Worm (Caenorhabditis elegans): ENCODE results near the gene ccf-1.

- no peak for TF ChIP-seq ama-1 (optimal IDR thresholded peaks at IDR 0.05)
- no peak for TF ChIP-seq snpc-4 (tag; optimal IDR thresholded peaks at IDR 0.05)
- TF ChIP-seq skn-1 (tag; optimal IDR thresholded peaks at IDR 0.05) = no peak
- TF ChIP-seq nhr-11 (tag; optimal IDR thresholded peaks at IDR 0.05) = no peak
- TF ChIP-seq ZK546.5 (tag; optimal IDR thresholded peaks at IDR 0.05) = no peak
- TF ChIP-seq nhr-76 (tag; optimal IDR thresholded peaks at IDR 0.05) = no peak
- no peak for TF ChIP-seq nhr-28 (tag; optimal IDR thresholded peaks at IDR 0.05)
- TF ChIP-seq fos-1 (tag; optimal IDR thresholded peaks at IDR 0.05) = no peak
- TF ChIP-seq ceh-82 (tag; optimal IDR thresholded peaks at IDR 0.05) = no peak
- TF ChIP-seq elt-3 (tag; optimal IDR thresholded peaks at IDR 0.05) = no peak
- TF ChIP-seq lin-15B (tag; optimal IDR thresholded peaks at IDR 0.05) = no peak
- TF ChIP-seq ztf-4 (tag; optimal IDR thresholded peaks at IDR 0.05) = no peak
These were observed 11.4 kb downstream of the ccf-1 start, which contains the start of gene fbxb-24 for ce11 chrIII:11908660-11909059.

Data from whole organism, L3 larva.